Fruit fly (Drosophila melanogaster) whole organism, wandering third instar larva: ENCODE measurements around the gene Mgstl.

ENCODE experiments used
- Hnf4 ChIP-seq: fragments of 200-800 bp; sonication (Bioruptor generic); optimal IDR thresholded peaks from 2 replicates; lab custom pipeline; 2016; ENCODE audit warnings: missing biosample characterization, mild to moderate bottlenecking, missing genetic modification characterization
- Myc ChIP-seq: fragments of >200 bp; optimal IDR thresholded peaks from 2 replicates; lab custom pipeline; 2017
- dsf ChIP-seq: sonication (Bioruptor generic); optimal IDR thresholded peaks from 2 replicates; lab custom pipeline; 2016; ENCODE audit warnings: missing biosample characterization, missing genetic modification characterization, borderline replicate concordance
- fru ChIP-seq: fragments of 200-800 bp; sonication (Bioruptor generic); optimal IDR thresholded peaks from 3 replicates; lab custom pipeline; 2016; ENCODE audit warnings: missing biosample characterization, mild to moderate bottlenecking, missing genetic modification characterization
- psq ChIP-seq: fragments of 200-800 bp; sonication (Bioruptor generic); optimal IDR thresholded peaks from 3 replicates; lab custom pipeline; 2017; ENCODE audit warnings: missing biosample characterization, mild to moderate bottlenecking, missing genetic modification characterization, moderate library complexity
- sage ChIP-seq: fragments of 200-800 bp; sonication (Bioruptor generic); optimal IDR thresholded peaks from 2 replicates; lab custom pipeline; 2016; ENCODE audit warnings: missing biosample characterization, mild to moderate bottlenecking, missing genetic modification characterization

DNA sequence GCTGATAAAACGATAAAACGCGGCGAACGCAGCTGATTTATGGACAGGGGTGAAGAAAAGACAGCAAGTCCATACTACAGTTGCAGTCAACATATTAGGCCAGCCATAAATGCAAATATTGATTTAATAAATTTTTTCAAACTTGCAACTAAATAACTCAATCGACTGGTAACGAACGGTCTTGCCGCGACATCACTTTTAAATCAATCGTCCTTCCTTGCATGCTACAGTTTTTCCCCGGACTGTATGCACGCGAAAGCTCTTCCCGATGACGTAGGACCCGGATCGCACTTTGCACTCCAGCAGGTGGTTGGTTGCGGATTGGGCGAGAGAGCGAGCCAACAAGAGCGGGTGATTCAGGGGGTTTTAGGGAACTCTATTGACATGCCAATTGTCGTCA, 23.0 kb downstream of the Mgstl start:
- peak; percentile 94 for TF ChIP-seq fru (GFP tag; lab: Kevin White, UChicago)
- peak; percentile 98 for TF ChIP-seq Hnf4 (GFP tag; lab: Kevin White, UChicago)
- peak; percentile 71 for TF ChIP-seq dsf (GFP tag; lab: Kevin White, UChicago)
- TF ChIP-seq psq (GFP tag; lab: Kevin White, UChicago), result peak; percentile 90
- TF ChIP-seq sage (GFP tag; lab: Kevin White, UChicago), result peak; percentile 93
- TF ChIP-seq Myc (lab: Kevin White, UChicago), result no peak
